Worm (Caenorhabditis elegans) whole organism, early embryonic: ENCODE data around the gene ZC190.4.

ENCODE experiments used
- B0310.2 ChIP-seq: sonication (generic microtip); optimal IDR thresholded peaks from 2 replicates; lab custom pipeline; 2016; ENCODE audit warnings: mild to moderate bottlenecking, missing genetic modification characterization, missing compliant biosample characterization
- F13C5.2 ChIP-seq: sonication (generic microtip); optimal IDR thresholded peaks from 2 replicates; lab custom pipeline; 2017; ENCODE audit warnings: mild to moderate bottlenecking, missing genetic modification characterization, inconsistent platforms, missing compliant biosample characterization
- aly-1 ChIP-seq: sonication (generic microtip); optimal IDR thresholded peaks from 2 replicates; lab custom pipeline; 2016; ENCODE audit warnings: missing genetic modification characterization, missing compliant biosample characterization
- ama-1 ChIP-seq: fragments of 150-350 bp; optimal IDR thresholded peaks from 2 replicates; lab custom pipeline; 2014
- ceh-36 ChIP-seq: sonication (generic microtip); optimal IDR thresholded peaks from 2 replicates; lab custom pipeline; 2016; ENCODE audit warnings: missing genetic modification characterization, inconsistent platforms, missing compliant biosample characterization
- hnd-1 ChIP-seq: sonication (generic microtip); optimal IDR thresholded peaks from 2 replicates; lab custom pipeline; 2016; ENCODE audit warnings: missing genetic modification characterization, missing compliant biosample characterization
- scrt-1 ChIP-seq: fragments of 200-800 bp; sonication (Bioruptor generic); IDR thresholded peaks from 2 replicates; pipeline ENCODE4 v1.3.6; 2022; ENCODE audit warnings: missing genetic modification characterization, missing compliant biosample characterization
- tbx-11 ChIP-seq: fragments of 200-800 bp; sonication (Bioruptor generic); IDR thresholded peaks from 2 replicates; pipeline ENCODE4 v1.3.6; 2022; ENCODE audit warnings: missing genetic modification characterization, missing compliant biosample characterization
- tbx-37 ChIP-seq: fragments of 200-800 bp; sonication (Bioruptor generic); conservative IDR thresholded peaks from 2 replicates; pipeline ENCODE4 v1.3.6; 2022; ENCODE audit warnings: missing genetic modification reagents, missing genetic modification characterization, missing compliant biosample characterization
- tra-4 ChIP-seq: sonication (generic microtip); optimal IDR thresholded peaks from 2 replicates; lab custom pipeline; 2017; ENCODE audit warnings: missing genetic modification characterization, missing compliant biosample characterization

DNA sequence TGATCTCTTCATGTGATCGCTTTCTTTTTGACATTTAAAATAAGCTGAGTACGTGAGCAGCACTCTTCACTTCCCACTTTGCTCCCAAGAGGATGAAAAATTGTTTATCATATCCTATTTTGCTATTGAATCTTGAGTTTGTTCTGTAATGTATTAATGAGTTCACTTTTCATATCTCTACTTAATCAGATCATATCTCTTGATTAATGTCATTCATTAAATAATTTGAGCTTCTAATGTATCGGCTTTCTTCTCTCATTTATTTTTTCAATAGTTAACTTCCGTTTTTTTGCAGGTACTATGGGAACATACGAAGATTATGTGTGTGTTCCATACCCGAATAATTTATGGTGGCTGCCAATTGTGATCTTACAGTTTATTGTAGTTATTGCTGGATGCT, 15.2 kb downstream of the ZC190.4 start, which contains the start of gene ZC190.2:
- TF ChIP-seq scrt-1 (GFP tag; lab: Robert Waterston, UW) (no peak), aly-1 (no peak), ama-1 (lab: Kevin White, UChicago) (no peak), hnd-1 (tag; lab: Kevin White, UChicago) (no peak), B0310.2 (tag; lab: Kevin White, UChicago) (no peak), F13C5.2 (tag; lab: Kevin White, UChicago) (no peak), tra-4 (no peak), ceh-36 (no peak), tbx-11 (GFP tag; lab: Robert Waterston, UW) (no peak), tbx-37 (no peak)
